Worm (Caenorhabditis elegans): ENCODE data around the gene F11C1.9.

The F11C1.9 gene

DNA sequence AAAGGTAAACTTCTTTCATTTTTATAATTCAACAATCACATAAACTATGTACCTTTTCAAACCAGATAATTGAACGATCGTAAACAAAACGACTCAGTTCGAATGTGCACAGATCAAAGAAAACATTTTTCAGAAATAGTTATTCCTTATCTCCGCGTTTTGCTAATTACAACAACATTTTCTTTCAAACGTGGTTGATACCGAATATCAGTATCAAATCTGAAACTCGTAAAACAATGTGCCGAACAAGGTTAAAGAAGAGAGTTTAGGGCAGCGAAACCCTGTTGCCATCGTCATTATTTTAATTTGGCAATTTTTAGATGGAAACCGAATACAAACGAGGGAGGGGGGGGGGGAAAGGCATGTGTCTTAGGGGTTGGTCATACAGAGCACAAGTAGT, 4.0 kb upstream of the F11C1.9 start, which contains the start of gene scav-4 (continued):
- TF ChIP-seq ceh-32 (tag; optimal IDR thresholded peaks at IDR 0.05; ENCODE audit: poor library complexity) (no peak), fos-1 (tag; optimal IDR thresholded peaks at IDR 0.05) (no peak), ceh-44 (GFP tag; IDR thresholded peaks at IDR 0.05) (no peak), dmd-6 (GFP tag; IDR thresholded peaks at IDR 0.05) (peak; percentile 46), attf-4 (tag; optimal IDR thresholded peaks at IDR 0.05) (no peak), zag-1 (tag; optimal IDR thresholded peaks at IDR 0.05) (no peak), hlh-11 (tag; optimal IDR thresholded peaks at IDR 0.05) (peak; percentile 49), Y48G9A.11 (GFP tag; IDR thresholded peaks at IDR 0.05) (no peak), nhr-28 (tag; optimal IDR thresholded peaks at IDR 0.05) (peak; percentile 56), lim-7 (GFP tag; IDR thresholded peaks at IDR 0.05) (no peak), nhr-25 (tag; optimal IDR thresholded peaks at IDR 0.05; ENCODE audit: borderline replicate concordance, insufficient read depth) (no peak), nhr-76 (tag; optimal IDR thresholded peaks at IDR 0.05) (no peak), nhr-48 (tag; optimal IDR thresholded peaks at IDR 0.05) (no peak), F49E8.2 (tag; optimal IDR thresholded peaks at IDR 0.05; ENCODE audit: borderline replicate concordance) (no peak), pqm-1 (tag; optimal IDR thresholded peaks at IDR 0.05) (peak; percentile 31), sdz-12 (GFP tag; optimal IDR thresholded peaks at IDR 0.05) (no peak), nhr-10 (tag; optimal IDR thresholded peaks at IDR 0.05) (no peak), zip-2 (tag; optimal IDR thresholded peaks at IDR 0.05) (no peak), ctbp-1 (GFP tag; IDR thresholded peaks at IDR 0.05) (no peak), ceh-28 (tag; optimal IDR thresholded peaks at IDR 0.05) (no peak), vab-7 (GFP tag; IDR thresholded peaks at IDR 0.05) (no peak), R02D3.7 (tag; optimal IDR thresholded peaks at IDR 0.05) (no peak), lin-13 (GFP tag; optimal IDR thresholded peaks at IDR 0.05) (no peak), set-16 (GFP tag; IDR thresholded peaks at IDR 0.05) (no peak)

DNA sequence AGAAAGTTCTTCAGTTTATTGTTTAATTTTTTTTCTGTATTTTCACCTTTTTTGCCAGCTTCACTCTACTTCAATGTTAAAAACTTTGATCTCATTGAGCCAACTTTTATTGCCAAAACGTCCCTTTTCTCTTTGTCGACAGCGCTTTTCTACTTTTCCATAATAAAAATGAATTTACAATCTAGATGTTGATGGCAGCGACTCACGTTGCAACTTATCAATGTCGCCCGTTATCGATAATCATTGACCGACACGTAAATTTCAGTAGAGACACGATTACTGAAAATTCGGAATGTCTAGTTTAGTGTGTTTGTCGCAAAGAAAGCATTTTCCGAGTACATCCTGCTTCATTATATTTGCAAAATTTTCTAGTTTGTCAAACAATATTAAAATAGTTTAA, 2.4 kb upstream of the F11C1.9 start:
- TF ChIP-seq F37D6.2 (tag; optimal IDR thresholded peaks at IDR 0.05) (no peak), snpc-1.2 (GFP tag; IDR thresholded peaks at IDR 0.05) (no peak), daf-16 (GFP tag; optimal IDR thresholded peaks at IDR 0.05) (no peak), daf-16 (tag; optimal IDR thresholded peaks at IDR 0.05) (peak; percentile 56), dmd-6 (GFP tag; IDR thresholded peaks at IDR 0.05) (peak; percentile 47), nhr-28 (tag; optimal IDR thresholded peaks at IDR 0.05) (peak; percentile 2), arid-1 (GFP tag; conservative IDR thresholded peaks at IDR 0.05) (no peak), unc-62 (GFP tag; optimal IDR thresholded peaks at IDR 0.05 in 1 of 2) (peak in 1 of 2 experiments; percentile 11), unc-62 (tag; optimal IDR thresholded peaks at IDR 0.05) (no peak), ceh-20 (GFP tag; IDR thresholded peaks at IDR 0.05) (no peak), lir-3 (tag; optimal IDR thresholded peaks at IDR 0.05) (no peak), dve-1 (tag; optimal IDR thresholded peaks at IDR 0.05; ENCODE audit: insufficient read depth) (peak; percentile 7), mxl-3 (GFP tag; optimal IDR thresholded peaks at IDR 0.05) (peak; percentile 36), hlh-11 (tag; optimal IDR thresholded peaks at IDR 0.05) (peak; percentile 18), pqm-1 (tag; optimal IDR thresholded peaks at IDR 0.05) (peak; percentile 77), hmg-1.1 (GFP tag; IDR thresholded peaks at IDR 0.05) (no peak)

DNA sequence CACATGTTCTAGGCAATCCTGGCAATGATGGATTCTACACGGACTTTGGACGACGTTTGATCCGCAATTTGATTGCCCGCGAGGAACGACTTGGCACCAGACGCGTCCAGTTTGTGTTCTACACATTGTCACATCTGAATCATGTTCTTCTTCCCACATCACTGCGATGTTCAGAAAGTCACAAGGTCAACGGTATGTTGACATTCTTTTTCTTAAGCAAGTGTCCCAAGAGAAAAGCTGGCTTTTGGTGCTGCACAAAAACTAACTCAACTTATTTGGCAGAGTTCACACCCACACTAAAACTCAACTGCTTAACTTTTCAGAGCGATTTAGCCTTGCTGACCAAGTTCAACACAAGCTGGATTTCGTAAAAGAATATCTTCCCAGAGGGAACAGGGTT, 1.2 kb upstream of the F11C1.9 start:
- no peak for TF ChIP-seq aly-2 (tag; optimal IDR thresholded peaks at IDR 0.05)
- peak; percentile 4 for TF ChIP-seq hlh-11 (tag; optimal IDR thresholded peaks at IDR 0.05)
- TF ChIP-seq unc-62 (GFP tag; optimal IDR thresholded peaks at IDR 0.05 in 1 of 2), result peak in 1 of 2 experiments; percentile 98
- TF ChIP-seq unc-62 (tag; optimal IDR thresholded peaks at IDR 0.05), result no peak
- peak; percentile 4 for TF ChIP-seq hlh-30 (tag; optimal IDR thresholded peaks at IDR 0.05; ENCODE audit: insufficient read depth)

Measured in whole organism, L4 larva.